Worm (Caenorhabditis elegans) whole organism, late embryonic: ENCODE measurements around the gene fat-2.

Experiments used
- C08G9.2 ChIP-seq: sonication (generic microtip); optimal IDR thresholded peaks from 2 replicates; lab custom pipeline; 2016; ENCODE audit warnings: mild to moderate bottlenecking, missing genetic modification characterization, moderate library complexity, missing compliant biosample characterization
- K02D7.2 ChIP-seq: sonication (generic microtip); optimal IDR thresholded peaks from 2 replicates; lab custom pipeline; 2017; ENCODE audit warnings: mild to moderate bottlenecking, missing genetic modification characterization, missing compliant biosample characterization
- K09A11.1 ChIP-seq: sonication (generic microtip); optimal IDR thresholded peaks from 2 replicates; lab custom pipeline; 2017; ENCODE audit warnings: antibody characterized with exemption, mild to moderate bottlenecking, missing genetic modification characterization, missing compliant biosample characterization; ENCODE audit not compliant: insufficient read depth
- T23F11.4 ChIP-seq: fragments of 200-800 bp; sonication (Bioruptor generic); optimal IDR thresholded peaks from 2 replicates; lab custom pipeline; 2018; ENCODE audit warnings: mild to moderate bottlenecking, missing genetic modification characterization, missing compliant biosample characterization
- Y22D7AL.16 ChIP-seq: sonication (generic microtip); optimal IDR thresholded peaks from 2 replicates; lab custom pipeline; 2016; ENCODE audit warnings: missing genetic modification characterization, missing compliant biosample characterization
- ahr-1 ChIP-seq: sonication (generic microtip); optimal IDR thresholded peaks from 2 replicates; lab custom pipeline; 2016; ENCODE audit warnings: missing genetic modification characterization, missing compliant biosample characterization
- ama-1 ChIP-seq: fragments of 150-350 bp; optimal IDR thresholded peaks from 2 replicates; lab custom pipeline; 2014
- ceh-18 ChIP-seq: sonication (generic microtip); optimal IDR thresholded peaks from 2 replicates; lab custom pipeline; 2016; ENCODE audit warnings: missing genetic modification characterization, missing compliant biosample characterization
- ceh-19 ChIP-seq: fragments of 200-800 bp; sonication (Bioruptor generic); optimal IDR thresholded peaks from 2 replicates; lab custom pipeline; 2018; ENCODE audit warnings: mild to moderate bottlenecking, missing genetic modification characterization, missing compliant biosample characterization
- ceh-2 ChIP-seq: sonication (generic microtip); optimal IDR thresholded peaks from 2 replicates; lab custom pipeline; 2016; ENCODE audit warnings: missing genotype, missing genetic modification characterization, missing compliant biosample characterization
- ceh-24 ChIP-seq: sonication (generic microtip); optimal IDR thresholded peaks from 2 replicates; lab custom pipeline; 2016; ENCODE audit warnings: mild to moderate bottlenecking, missing genetic modification characterization, missing compliant biosample characterization
- ceh-31 ChIP-seq: sonication (generic microtip); optimal IDR thresholded peaks from 2 replicates; lab custom pipeline; 2016; ENCODE audit warnings: missing genetic modification characterization, missing compliant biosample characterization
- ceh-48 ChIP-seq: sonication (generic microtip); optimal IDR thresholded peaks from 2 replicates; lab custom pipeline; 2016; ENCODE audit warnings: missing genetic modification characterization, inconsistent platforms, missing compliant biosample characterization
- ceh-6 ChIP-seq: fragments of 200-800 bp; sonication (Bioruptor generic); optimal IDR thresholded peaks from 2 replicates; lab custom pipeline; 2018; ENCODE audit warnings: mild to moderate bottlenecking, missing genetic modification characterization, missing compliant biosample characterization
- ceh-9 ChIP-seq: sonication (generic microtip); optimal IDR thresholded peaks from 2 replicates; lab custom pipeline; 2016; ENCODE audit warnings: mild to moderate bottlenecking, missing genetic modification characterization, inconsistent platforms, missing compliant biosample characterization
- che-1 ChIP-seq: sonication (generic microtip); optimal IDR thresholded peaks from 2 replicates; lab custom pipeline; 2016; ENCODE audit warnings: mild to moderate bottlenecking, missing genetic modification characterization, missing compliant biosample characterization
- elt-4 ChIP-seq: sonication (generic microtip); optimal IDR thresholded peaks from 2 replicates; lab custom pipeline; 2016; ENCODE audit warnings: missing genetic modification characterization, missing compliant biosample characterization
- ets-4 ChIP-seq: sonication (generic microtip); optimal IDR thresholded peaks from 2 replicates; lab custom pipeline; 2016; ENCODE audit warnings: missing genetic modification characterization, missing compliant biosample characterization
- eyg-1 ChIP-seq: sonication (generic microtip); optimal IDR thresholded peaks from 2 replicates; lab custom pipeline; 2016; ENCODE audit warnings: missing genotype, missing genetic modification characterization, missing compliant biosample characterization
- fkh-10 ChIP-seq: fragments of 150-350 bp; optimal IDR thresholded peaks from 2 replicates; lab custom pipeline; 2014; ENCODE audit warnings: missing biosample characterization, missing genetic modification reagents, missing genetic modification characterization
- gmeb-2 ChIP-seq: sonication (generic microtip); optimal IDR thresholded peaks from 2 replicates; lab custom pipeline; 2016; ENCODE audit warnings: missing genetic modification characterization, inconsistent platforms, missing compliant biosample characterization
- hlh-15 ChIP-seq: sonication (generic microtip); optimal IDR thresholded peaks from 2 replicates; lab custom pipeline; 2016; ENCODE audit warnings: missing genetic modification characterization, missing compliant biosample characterization
- hlh-30 ChIP-seq: sonication (generic microtip); optimal IDR thresholded peaks from 2 replicates; lab custom pipeline; 2017; ENCODE audit warnings: antibody characterized with exemption, missing genetic modification characterization, missing compliant biosample characterization; ENCODE audit not compliant: insufficient read depth
- hlh-6 ChIP-seq: sonication (generic microtip); optimal IDR thresholded peaks from 2 replicates; lab custom pipeline; 2016; ENCODE audit warnings: missing genotype, missing genetic modification characterization, missing compliant biosample characterization
- hlh-8 ChIP-seq: sonication (generic microtip); optimal IDR thresholded peaks from 2 replicates; lab custom pipeline; 2016; ENCODE audit warnings: missing genotype, missing genetic modification characterization, missing compliant biosample characterization
- lim-6 ChIP-seq: sonication (generic microtip); optimal IDR thresholded peaks from 2 replicates; lab custom pipeline; 2016; ENCODE audit warnings: missing genetic modification characterization, missing compliant biosample characterization
- madf-2 ChIP-seq: sonication (generic microtip); optimal IDR thresholded peaks from 2 replicates; lab custom pipeline; 2017; ENCODE audit warnings: missing genetic modification characterization, missing compliant biosample characterization
- nhr-11 ChIP-seq: fragments of 150-350 bp; optimal IDR thresholded peaks from 2 replicates; lab custom pipeline; 2014; ENCODE audit warnings: missing biosample characterization, missing genetic modification characterization
- pat-9 ChIP-seq: fragments of 200-800 bp; sonication (Bioruptor generic); optimal IDR thresholded peaks from 2 replicates; lab custom pipeline; 2018; ENCODE audit warnings: mild to moderate bottlenecking, missing genetic modification characterization, moderate library complexity, missing compliant biosample characterization
- pax-1 ChIP-seq: fragments of 150-350 bp; optimal IDR thresholded peaks from 2 replicates; lab custom pipeline; 2014; ENCODE audit warnings: missing biosample characterization, missing genetic modification characterization
- pha-4 ChIP-seq: fragments of 150-350 bp; optimal IDR thresholded peaks from 2 replicates; lab custom pipeline; 2018; ENCODE audit warnings: missing biosample characterization, missing genetic modification reagents, missing genetic modification characterization
- ref-2 ChIP-seq: sonication (generic microtip); optimal IDR thresholded peaks from 2 replicates; lab custom pipeline; 2016; ENCODE audit warnings: missing genetic modification characterization, missing compliant biosample characterization
- rnt-1 ChIP-seq: sonication (generic microtip); optimal IDR thresholded peaks from 2 replicates; lab custom pipeline; 2016; ENCODE audit warnings: missing genetic modification characterization, missing compliant biosample characterization
- tbx-7 ChIP-seq: sonication (generic microtip); optimal IDR thresholded peaks from 2 replicates; lab custom pipeline; 2016; ENCODE audit warnings: missing genotype, missing genetic modification characterization, missing compliant biosample characterization
- unc-3 ChIP-seq, 2 experiments: fragments of 200-800 bp in 1 of 2; sonication (Bioruptor generic) in 1 of 2; sonication (generic microtip) in 1 of 2; conservative IDR thresholded peaks in 1 of 2; optimal IDR thresholded peaks in 1 of 2; 2 replicates each; pipeline versions ENCODE4 v1.3.6 to Lab custom; 2016 to 2022; ENCODE audit warnings: missing compliant biosample characterization in 2 of 2, missing genetic modification characterization in 2 of 2, missing genetic modification reagents in 1 of 2
- unc-42 ChIP-seq: sonication (generic microtip); optimal IDR thresholded peaks from 2 replicates; lab custom pipeline; 2016; ENCODE audit warnings: missing genotype, missing genetic modification characterization, missing compliant biosample characterization
- unc-55 ChIP-seq: sonication (generic microtip); optimal IDR thresholded peaks from 2 replicates; lab custom pipeline; 2017; ENCODE audit warnings: missing biosample characterization, missing genetic modification reagents, missing genetic modification characterization

Gene fat-2

DNA sequence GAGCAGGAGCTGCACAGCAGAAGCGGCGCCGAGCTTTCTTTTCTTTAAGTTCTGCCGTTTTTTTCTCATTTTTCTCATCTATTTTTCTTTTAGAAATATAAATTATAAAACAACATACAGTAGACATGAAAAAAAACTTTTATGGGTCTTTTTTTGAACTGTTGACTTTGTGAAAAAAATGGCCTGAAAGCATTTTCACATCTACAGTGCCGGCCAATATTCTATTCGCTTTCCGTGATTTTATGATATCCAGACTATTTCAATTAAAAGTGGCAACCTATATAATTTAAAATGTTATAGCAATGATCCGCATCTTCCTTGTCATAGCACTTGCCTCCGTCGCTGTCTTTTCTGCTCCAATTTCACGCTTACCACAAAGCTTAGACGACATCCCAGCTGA is 4.4 kb downstream of the fat-2 start, which contains the start of gene far-6:
TSS of gene far-6 (plus strand) at position 301 of the 400 bp plus-strand sequence.
- TF ChIP-seq ceh-9 (tag; lab: Kevin White, UChicago) (no peak), ceh-31 (tag; lab: Kevin White, UChicago) (no peak), K09A11.1 (tag; lab: Kevin White, UChicago) (no peak)

DNA sequence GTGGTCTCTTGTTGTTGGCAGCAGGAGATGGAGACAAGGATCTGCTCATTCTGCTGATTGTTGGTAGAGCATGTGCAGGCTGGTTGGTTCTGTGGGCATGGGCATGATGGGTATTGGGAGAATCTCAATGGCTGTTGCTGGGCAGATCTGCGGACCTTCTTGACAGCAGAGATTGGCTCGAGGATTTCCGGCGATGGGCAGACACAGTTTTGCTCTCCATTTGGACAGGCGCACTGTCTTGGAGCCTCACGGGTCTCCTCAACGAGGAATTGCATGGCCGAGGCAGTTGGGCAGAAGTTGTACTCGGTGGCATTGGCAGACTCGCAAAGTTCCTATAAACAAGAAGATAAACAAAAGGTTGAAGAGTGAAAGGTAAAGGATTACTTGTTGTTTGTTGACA is 6.9 kb downstream of the fat-2 start:
- no peak for TF ChIP-seq che-1
- no peak for TF ChIP-seq ceh-18 (tag; lab: Kevin White, UChicago)
- no peak for TF ChIP-seq Y22D7AL.16 (tag; lab: Kevin White, UChicago)

DNA sequence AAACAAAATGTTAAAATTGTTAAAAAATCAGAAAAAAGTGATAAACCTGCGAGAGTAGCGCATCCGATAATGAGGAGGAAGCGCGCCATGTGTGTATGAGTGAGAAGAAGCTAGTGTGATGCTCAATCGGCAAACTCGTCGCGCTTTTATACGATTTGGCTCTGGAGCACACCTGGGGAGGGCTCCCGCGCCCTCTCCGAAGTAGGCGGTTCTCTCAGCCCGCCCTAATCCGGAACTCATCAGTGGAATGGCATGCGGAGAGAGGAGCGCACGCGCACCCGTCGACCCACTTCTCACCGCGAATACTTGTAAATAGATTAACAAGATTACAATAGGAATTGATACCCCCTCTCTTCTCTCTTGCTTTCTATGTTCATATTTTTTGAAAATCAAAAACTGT is 7.6 kb downstream of the fat-2 start, which contains the start of gene pqn-74:
TSS of gene pqn-74 (minus strand) at position 122 of the 400 bp plus-strand sequence.
- no peak for TF ChIP-seq ets-4 (tag; lab: Kevin White, UChicago)
- TF ChIP-seq unc-55 = no peak
- no peak for TF ChIP-seq ceh-19
- no peak for TF ChIP-seq gmeb-2 (tag; lab: Kevin White, UChicago)
- no peak for TF ChIP-seq ceh-2 (tag; lab: Kevin White, UChicago)
- no peak for TF ChIP-seq ceh-24 (tag; lab: Kevin White, UChicago)
- no peak for TF ChIP-seq fkh-10 (GFP tag; lab: Kevin White, UChicago)
- no peak for TF ChIP-seq che-1
- TF ChIP-seq ama-1 (lab: Kevin White, UChicago) = no peak
- TF ChIP-seq pat-9 (tag; lab: Kevin White, UChicago) = no peak
- TF ChIP-seq nhr-11 (tag; lab: Kevin White, UChicago) = no peak
- TF ChIP-seq hlh-8 (tag; lab: Kevin White, UChicago) = no peak
- TF ChIP-seq pax-1 = no peak
- no peak for TF ChIP-seq eyg-1 (tag; lab: Kevin White, UChicago)
- no peak for TF ChIP-seq hlh-6 (tag; lab: Kevin White, UChicago)
- no peak for TF ChIP-seq lim-6 (tag; lab: Kevin White, UChicago)

DNA sequence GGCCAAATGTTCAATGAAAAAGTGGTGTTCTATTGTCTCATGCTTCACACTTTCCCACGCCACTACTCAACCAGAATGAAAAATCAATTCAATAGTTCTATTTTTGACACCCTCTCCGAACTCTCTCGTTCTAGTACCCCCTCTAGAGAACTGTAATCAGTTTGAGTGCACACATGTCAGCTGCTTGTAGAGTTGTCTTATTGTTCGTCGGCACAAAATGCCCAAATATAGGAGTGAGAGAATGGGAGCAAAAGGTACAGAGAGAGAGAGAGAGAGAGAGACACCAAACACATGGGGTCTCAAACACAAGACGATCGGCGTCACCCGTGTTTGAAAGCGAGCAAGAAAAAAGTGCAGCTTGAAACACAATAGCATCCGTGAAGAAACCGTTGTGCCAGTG is 10.6 kb downstream of the fat-2 start:
- TF ChIP-seq ceh-19 (no peak), C08G9.2 (tag; lab: Kevin White, UChicago) (no peak), hlh-30 (no peak), lim-6 (tag; lab: Kevin White, UChicago) (no peak), pha-4 (tag; lab: Kevin White, UChicago) (no peak), unc-55 (no peak), ceh-48 (tag; lab: Kevin White, UChicago) (no peak), ahr-1 (no peak), unc-42 (tag; lab: Kevin White, UChicago) (no peak), pax-1 (no peak)

DNA sequence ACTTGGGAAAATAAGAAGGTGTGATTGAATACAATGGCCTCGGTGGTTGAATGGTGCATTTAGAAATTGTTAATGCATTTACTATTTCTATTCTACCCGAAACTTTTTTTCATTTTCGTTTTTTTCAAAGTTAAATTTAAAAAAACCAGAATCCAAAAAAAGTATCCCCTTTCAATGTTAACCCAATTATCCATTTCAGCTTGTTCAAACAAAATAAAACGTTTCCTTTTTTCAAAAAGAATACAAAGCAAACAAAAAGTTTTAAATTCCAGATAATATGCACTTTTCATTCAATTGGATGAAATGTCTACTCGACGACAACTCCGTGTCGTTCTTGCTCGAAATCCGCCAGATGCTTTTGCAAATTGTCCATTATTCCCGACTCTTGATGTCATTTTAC is 18.9 kb downstream of the fat-2 start, which contains the start of gene W02A2.5:
TSS of gene W02A2.5 (plus strand) at position 301 of the 400 bp plus-strand sequence.
- no peak for TF ChIP-seq hlh-8 (tag; lab: Kevin White, UChicago)
- no peak for TF ChIP-seq rnt-1 (tag; lab: Kevin White, UChicago)
- TF ChIP-seq nhr-11 (tag; lab: Kevin White, UChicago) = no peak
- no peak for TF ChIP-seq ceh-6 (GFP tag; lab: Kevin White, UChicago)
- no peak for TF ChIP-seq T23F11.4
- TF ChIP-seq ets-4 (tag; lab: Kevin White, UChicago) = no peak
- TF ChIP-seq ama-1 (lab: Kevin White, UChicago) = no peak
- no peak for TF ChIP-seq K02D7.2 (tag; lab: Kevin White, UChicago)
- TF ChIP-seq ref-2 (tag; lab: Kevin White, UChicago) = no peak
- TF ChIP-seq pax-1 = no peak
- no peak for TF ChIP-seq tbx-7 (tag; lab: Kevin White, UChicago)
- TF ChIP-seq che-1 = no peak
- TF ChIP-seq Y22D7AL.16 (tag; lab: Kevin White, UChicago) = no peak
- TF ChIP-seq K09A11.1 (tag; lab: Kevin White, UChicago) = no peak
- TF ChIP-seq elt-4 (tag; lab: Kevin White, UChicago) = no peak
- no peak for TF ChIP-seq unc-3 (GFP tag; conservative IDR thresholded peaks at IDR 0.05; lab: Robert Waterston, UW)
- no peak for TF ChIP-seq unc-3 (tag; optimal IDR thresholded peaks at IDR 0.05; lab: Kevin White, UChicago)
- no peak for TF ChIP-seq madf-2 (tag; lab: Kevin White, UChicago)
- no peak for TF ChIP-seq hlh-15 (tag; lab: Kevin White, UChicago)
